Fruit fly (Drosophila melanogaster) whole organism, embryonic: ENCODE measurements around the gene Der-2.

Experiments
- Ada2b ChIP-seq: fragments of 200-800 bp; sonication (Bioruptor generic); IDR thresholded peaks from 2 replicates; pipeline ENCODE4 v1.3.6; 2022; ENCODE audit warnings: missing biosample characterization, missing genetic modification characterization
- Atf-2 ChIP-seq: fragments of 200-800 bp; sonication (Bioruptor generic); optimal IDR thresholded peaks from 2 replicates; lab custom pipeline; 2016; ENCODE audit warnings: missing biosample characterization, missing genetic modification characterization
- CG10274 ChIP-seq: fragments of 200-800 bp; sonication (Bioruptor generic); optimal IDR thresholded peaks from 3 replicates; lab custom pipeline; 2017; ENCODE audit warnings: missing biosample characterization, mild to moderate bottlenecking, missing genetic modification characterization
- CG11085 ChIP-seq: fragments of 200-800 bp; sonication (Bioruptor generic); IDR thresholded peaks from 2 replicates; pipeline ENCODE4 v1.3.6; 2022; ENCODE audit warnings: missing biosample characterization, missing genetic modification characterization
- CG11456 ChIP-seq: fragments of 200-800 bp; sonication (Bioruptor generic); IDR thresholded peaks from 3 replicates; pipeline ENCODE4 v1.3.6; 2022; ENCODE audit warnings: missing biosample characterization, missing genetic modification characterization
- CG11560 ChIP-seq: fragments of 200-800 bp; sonication (Bioruptor generic); IDR thresholded peaks from 3 replicates; pipeline ENCODE4 v1.3.6; 2022; ENCODE audit warnings: missing biosample characterization, missing genetic modification characterization
- CG12071 ChIP-seq: fragments of 200-800 bp; sonication (Bioruptor generic); optimal IDR thresholded peaks from 3 replicates; lab custom pipeline; 2018; ENCODE audit warnings: missing biosample characterization, mild to moderate bottlenecking, missing genetic modification characterization
- CG13894 ChIP-seq: fragments of 200-800 bp; sonication (Bioruptor generic); optimal IDR thresholded peaks from 3 replicates; lab custom pipeline; 2018; ENCODE audit warnings: missing biosample characterization, mild to moderate bottlenecking, missing genetic modification characterization, moderate library complexity
- CG14014 ChIP-seq: fragments of 200-800 bp; sonication (Bioruptor generic); IDR thresholded peaks from 2 replicates; pipeline ENCODE4 v1.3.6; 2022; ENCODE audit warnings: missing biosample characterization, missing genetic modification characterization
- CG15011 ChIP-seq: fragments of 200-800 bp; sonication (Bioruptor generic); optimal IDR thresholded peaks from 3 replicates; lab custom pipeline; 2018; ENCODE audit warnings: missing biosample characterization, mild to moderate bottlenecking, missing genetic modification characterization
- CG1602 ChIP-seq: fragments of 200-800 bp; sonication (Bioruptor generic); optimal IDR thresholded peaks from 3 replicates; lab custom pipeline; 2016; ENCODE audit warnings: missing biosample characterization, missing genetic modification characterization
- CG17359 ChIP-seq: fragments of 200-800 bp; sonication (Bioruptor generic); optimal IDR thresholded peaks from 3 replicates; lab custom pipeline; 2018; ENCODE audit warnings: missing biosample characterization, mild to moderate bottlenecking, missing genetic modification characterization, moderate library complexity
- CG18262 ChIP-seq: fragments of 200-800 bp; optimal IDR thresholded peaks from 3 replicates; lab custom pipeline; 2019; ENCODE audit warnings: missing biosample characterization, mild to moderate bottlenecking, missing genetic modification characterization, moderate library complexity
- CG5953 ChIP-seq: fragments of 200-800 bp; sonication (Bioruptor generic); IDR thresholded peaks from 2 replicates; pipeline ENCODE4 v1.3.6; 2022; ENCODE audit warnings: missing biosample characterization, missing genetic modification characterization
- CG6254 ChIP-seq: fragments of 200-800 bp; sonication (Bioruptor generic); optimal IDR thresholded peaks from 3 replicates; lab custom pipeline; 2017; ENCODE audit warnings: mild to moderate bottlenecking, missing biosample characterization, missing genetic modification reagents, missing genetic modification characterization
- CG6683 ChIP-seq: fragments of 200-800 bp; sonication (Bioruptor generic); optimal IDR thresholded peaks from 2 replicates; lab custom pipeline; 2017; ENCODE audit warnings: missing biosample characterization, mild to moderate bottlenecking, missing genetic modification characterization, missing genetic modification reagents
- CG6791 ChIP-seq: fragments of 200-800 bp; sonication (Bioruptor generic); IDR thresholded peaks from 3 replicates; pipeline ENCODE4 v1.3.6; 2022; ENCODE audit warnings: missing biosample characterization, missing genetic modification characterization; ENCODE audit not compliant: partially characterized antibody
- CG6813 ChIP-seq: fragments of 200-800 bp; sonication (Bioruptor generic); optimal IDR thresholded peaks from 2 replicates; lab custom pipeline; 2017; ENCODE audit warnings: missing biosample characterization, missing genetic modification characterization, mild to moderate bottlenecking, moderate library complexity, missing genetic modification reagents
- CG7786 ChIP-seq: fragments of 200-800 bp; sonication (Bioruptor generic); optimal IDR thresholded peaks from 2 replicates; lab custom pipeline; 2016; ENCODE audit warnings: missing biosample characterization, missing genetic modification characterization
- CG8765 ChIP-seq: fragments of 200-800 bp; sonication (Bioruptor generic); IDR thresholded peaks from 2 replicates; pipeline ENCODE4 v1.3.6; 2022; ENCODE audit warnings: missing biosample characterization, missing genetic modification characterization
- CG9876 ChIP-seq: fragments of 200-800 bp; sonication (Bioruptor generic); optimal IDR thresholded peaks from 2 replicates; lab custom pipeline; 2016; ENCODE audit warnings: missing biosample characterization, missing genetic modification characterization
- Camta ChIP-seq: fragments of 200-800 bp; sonication (Bioruptor generic); optimal IDR thresholded peaks from 2 replicates; lab custom pipeline; 2016; ENCODE audit warnings: missing biosample characterization, missing genetic modification characterization
- D19A ChIP-seq: fragments of 200-800 bp; optimal IDR thresholded peaks from 3 replicates; lab custom pipeline; 2019; ENCODE audit warnings: missing biosample characterization, mild to moderate bottlenecking, missing genetic modification characterization, moderate library complexity
- Doc3 ChIP-seq: fragments of 200-800 bp; sonication (Bioruptor generic); IDR thresholded peaks from 3 replicates; pipeline ENCODE4 v1.3.6; 2022; ENCODE audit warnings: missing biosample characterization, missing genetic modification characterization; ENCODE audit not compliant: partially characterized antibody
- Ets65A ChIP-seq: fragments of 200-800 bp; sonication (Bioruptor generic); peaks from one replicate; lab custom pipeline; 2016; ENCODE audit warnings: missing biosample characterization, missing genetic modification characterization
- HLH3B ChIP-seq: fragments of 200-800 bp; sonication (Bioruptor generic); IDR thresholded peaks from 2 replicates; pipeline ENCODE4 v1.3.6; 2022; ENCODE audit warnings: missing biosample characterization, missing genetic modification characterization
- Hey ChIP-seq: fragments of 200-800 bp; sonication (Bioruptor generic); optimal IDR thresholded peaks from 3 replicates; lab custom pipeline; 2018; ENCODE audit warnings: missing biosample characterization, mild to moderate bottlenecking, missing genetic modification characterization
- Hmr ChIP-seq: fragments of 200-800 bp; sonication (Bioruptor generic); optimal IDR thresholded peaks from 3 replicates; lab custom pipeline; 2017; ENCODE audit warnings: mild to moderate bottlenecking, missing biosample characterization, missing genetic modification reagents, missing genetic modification characterization
- Hr51 ChIP-seq, 2 experiments: fragments of 200-800 bp; sonication (Bioruptor generic); optimal IDR thresholded peaks; 2 replicates in 1 of 2; 3 replicates in 1 of 2; lab custom pipeline; 2016 to 2018; ENCODE audit warnings: missing biosample characterization in 2 of 2, missing genetic modification characterization in 2 of 2, mild to moderate bottlenecking in 1 of 2, moderate library complexity in 1 of 2
- Lim3 ChIP-seq: fragments of 200-800 bp; sonication (Bioruptor generic); IDR thresholded peaks from 2 replicates; pipeline ENCODE4 v1.3.6; 2022; ENCODE audit warnings: missing biosample characterization, missing genetic modification characterization
- Oli ChIP-seq: fragments of 200-800 bp; sonication (Bioruptor generic); optimal IDR thresholded peaks from 2 replicates; lab custom pipeline; 2018; ENCODE audit warnings: missing biosample characterization, mild to moderate bottlenecking, missing genetic modification characterization, moderate library complexity
- Optix ChIP-seq: fragments of 200-800 bp; sonication (Bioruptor generic); IDR thresholded peaks from 3 replicates; pipeline ENCODE4 v1.3.6; 2022; ENCODE audit warnings: missing biosample characterization, missing genetic modification characterization
- Stat92E ChIP-seq, 3 experiments: fragments of >200 bp in 2 of 3; fragments of 200-800 bp in 1 of 3; sonication (Bioruptor generic) in 1 of 3; optimal IDR thresholded peaks; 2 replicates each; lab custom pipeline; 2017 to 2019; ENCODE audit warnings: missing biosample characterization in 3 of 3, missing genetic modification characterization in 3 of 3, mild to moderate bottlenecking in 1 of 3, moderate library complexity in 1 of 3
- Xbp1 ChIP-seq: fragments of 200-800 bp; sonication (Bioruptor generic); optimal IDR thresholded peaks from 3 replicates; lab custom pipeline; 2016; ENCODE audit warnings: missing biosample characterization, mild to moderate bottlenecking, missing genetic modification characterization
- ase ChIP-seq: fragments of 200-800 bp; sonication (Bioruptor generic); IDR thresholded peaks from 3 replicates; pipeline ENCODE4 v1.3.6; 2022; ENCODE audit warnings: missing biosample characterization, missing genetic modification characterization
- bsh ChIP-seq, 2 experiments: fragments of 200-800 bp; sonication (Bioruptor generic); optimal IDR thresholded peaks; 2 replicates each; lab custom pipeline; 2017 to 2018; ENCODE audit warnings: mild to moderate bottlenecking in 2 of 2, missing biosample characterization in 2 of 2, missing genetic modification characterization in 2 of 2, moderate library complexity in 1 of 2
- chif ChIP-seq, 2 experiments: fragments of 200-800 bp; sonication (Bioruptor generic); optimal IDR thresholded peaks; 3 replicates each; lab custom pipeline; 2016; ENCODE audit warnings: missing biosample characterization in 2 of 2, missing genetic modification characterization in 2 of 2
- chn ChIP-seq: fragments of 200-800 bp; sonication (Bioruptor generic); optimal IDR thresholded peaks from 2 replicates; lab custom pipeline; 2016; ENCODE audit warnings: missing biosample characterization, missing genetic modification characterization
- crc ChIP-seq: fragments of 200-800 bp; sonication (Bioruptor generic); optimal IDR thresholded peaks from 2 replicates; lab custom pipeline; 2016; ENCODE audit warnings: missing biosample characterization, missing genetic modification characterization
- disco-r ChIP-seq: fragments of 200-800 bp; sonication (Bioruptor generic); optimal IDR thresholded peaks from 2 replicates; lab custom pipeline; 2016; ENCODE audit warnings: missing biosample characterization, missing genetic modification characterization
- dmrt99B ChIP-seq: fragments of 200-800 bp; sonication (Bioruptor generic); optimal IDR thresholded peaks from 2 replicates; lab custom pipeline; 2018; ENCODE audit warnings: missing biosample characterization, mild to moderate bottlenecking, missing genetic modification characterization, moderate library complexity
- emc ChIP-seq: fragments of 200-800 bp; sonication (Bioruptor generic); optimal IDR thresholded peaks from 2 replicates; lab custom pipeline; 2016; ENCODE audit warnings: missing biosample characterization, missing genetic modification characterization
- fru ChIP-seq: fragments of >200 bp; optimal IDR thresholded peaks from 2 replicates; lab custom pipeline; 2017
- gsb-n ChIP-seq: fragments of 200-800 bp; sonication (Bioruptor generic); optimal IDR thresholded peaks from 3 replicates; lab custom pipeline; 2018; ENCODE audit warnings: missing biosample characterization, mild to moderate bottlenecking, missing genetic modification characterization
- hbn ChIP-seq: fragments of 200-800 bp; sonication (Bioruptor generic); IDR thresholded peaks from 2 replicates; pipeline ENCODE4 v1.3.6; 2022; ENCODE audit warnings: missing biosample characterization, missing genetic modification characterization; ENCODE audit not compliant: partially characterized antibody
- repo ChIP-seq: fragments of 200-800 bp; sonication (Bioruptor generic); optimal IDR thresholded peaks from 2 replicates; lab custom pipeline; 2016; ENCODE audit warnings: missing biosample characterization, missing genetic modification characterization
- salm ChIP-seq: fragments of 200-800 bp; sonication (Bioruptor generic); optimal IDR thresholded peaks from 2 replicates; lab custom pipeline; 2018; ENCODE audit warnings: missing biosample characterization, mild to moderate bottlenecking, missing genetic modification characterization
- schlank ChIP-seq: fragments of 200-800 bp; sonication (Bioruptor generic); optimal IDR thresholded peaks from 2 replicates; lab custom pipeline; 2018; ENCODE audit warnings: missing biosample characterization, mild to moderate bottlenecking, missing genetic modification characterization
- sug ChIP-seq: fragments of 200-800 bp; optimal IDR thresholded peaks from 2 replicates; lab custom pipeline; 2019; ENCODE audit warnings: missing biosample characterization, mild to moderate bottlenecking, missing genetic modification characterization, moderate library complexity
- tgo ChIP-seq: fragments of 200-800 bp; sonication (Bioruptor generic); IDR thresholded peaks from 3 replicates; pipeline ENCODE4 v1.3.6; 2022; ENCODE audit warnings: missing biosample characterization, missing genetic modification characterization
- tin ChIP-seq: fragments of 200-800 bp; sonication (Bioruptor generic); optimal IDR thresholded peaks from 3 replicates; lab custom pipeline; 2016; ENCODE audit warnings: missing biosample characterization, missing genetic modification characterization

The Der-2 gene

DNA sequence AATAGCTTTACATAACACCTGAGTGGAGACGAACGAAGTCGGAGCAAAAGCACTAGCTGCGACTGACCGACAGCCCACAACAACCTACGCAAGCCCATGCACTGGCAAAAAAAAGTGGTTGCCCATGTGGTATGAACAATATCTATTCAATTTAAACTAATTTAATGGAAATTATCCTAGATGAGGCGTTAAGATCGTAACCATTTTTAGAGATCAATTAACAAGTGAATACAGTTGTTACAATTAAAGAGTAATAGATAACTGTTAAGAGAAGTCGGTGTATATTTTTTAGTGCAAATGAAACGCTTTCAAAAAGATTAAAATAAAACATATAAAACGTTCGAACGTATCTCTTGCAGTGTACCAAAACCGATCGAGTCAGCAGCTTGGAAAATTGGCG is 12.2 kb upstream of the Der-2 start (continued):
- TF ChIP-seq tgo (GFP tag; lab: Robert Waterston, UW) (peak; percentile 55; the same call in 2 of the 3 replicates), fru (lab: Kevin White, UChicago) (no peak), CG1602 (GFP tag; lab: Kevin White, UChicago) (peak; percentile 37), CG6813 (GFP tag; lab: Kevin White, UChicago) (peak; percentile 2), Lim3 (GFP tag; lab: Robert Waterston, UW) (no peak), crc (GFP tag; lab: Kevin White, UChicago) (no peak), D19A (tag; lab: Kevin White, UChicago) (peak; percentile 59), Stat92E (GFP tag; optimal IDR thresholded peaks at IDR 0.05; lab: Kevin White, UChicago) (no peak), CG5953 (peak; percentile 55; the same call in 1 of the 2 replicates), Optix (GFP tag; lab: Robert Waterston, UW) (no peak), Doc3 (no peak), hbn (no peak), Xbp1 (GFP tag; lab: Kevin White, UChicago) (peak; percentile 49), disco-r (GFP tag; lab: Kevin White, UChicago) (no peak), chif (GFP tag; optimal IDR thresholded peaks at IDR 0.05; lab: Kevin White, UChicago) (peak; percentile 10 to 54), CG6683 (no peak), HLH3B (peak; percentile 55; the same call in 1 of the 2 replicates), Ets65A (GFP tag; lab: Kevin White, UChicago) (peak; percentile 13), CG7786 (GFP tag; lab: Kevin White, UChicago) (no peak), CG13894 (tag; lab: Kevin White, UChicago) (no peak), Atf-2 (GFP tag; lab: Kevin White, UChicago) (no peak), CG9876 (GFP tag; lab: Kevin White, UChicago) (no peak), CG11456 (GFP tag; lab: Robert Waterston, UW) (no peak), chn (peak; percentile 25), dmrt99B (peak; percentile 84), Hmr (GFP tag; lab: Kevin White, UChicago) (no peak), CG14014 (GFP tag; lab: Robert Waterston, UW) (no peak), Hey (no peak), CG18262 (tag; lab: Kevin White, UChicago) (peak; percentile 71), CG11560 (tag; lab: Robert Waterston, UW) (no peak), CG17359 (no peak), tin (no peak), sug (tag; lab: Kevin White, UChicago) (no peak), CG6254 (GFP tag; lab: Kevin White, UChicago) (peak; percentile 35), CG10274 (no peak), Oli (tag; lab: Kevin White, UChicago) (peak; percentile 69), gsb-n (tag; lab: Kevin White, UChicago) (peak; percentile 50), schlank (tag; lab: Kevin White, UChicago) (no peak), Hr51 (GFP tag; optimal IDR thresholded peaks at IDR 0.05; lab: Kevin White, UChicago) (peak in 1 of 2 experiments; percentile 80), CG15011 (GFP tag; lab: Kevin White, UChicago) (no peak), Ada2b (GFP tag; lab: Robert Waterston, UW) (no peak), salm (tag; lab: Kevin White, UChicago) (peak; percentile 14), bsh (GFP tag; optimal IDR thresholded peaks at IDR 0.05; lab: Kevin White, UChicago) (peak; percentile 67 to 74), ase (peak; percentile 71; the same call in 2 of the 3 replicates), repo (no peak), Camta (GFP tag; lab: Kevin White, UChicago) (no peak), emc (GFP tag; lab: Kevin White, UChicago) (no peak), CG6791 (no peak), CG8765 (no peak), CG12071 (GFP tag; lab: Kevin White, UChicago) (peak; percentile 1), CG11085 (GFP tag; lab: Robert Waterston, UW) (no peak)
